Fruit fly (Drosophila melanogaster) whole organism, embryonic: ENCODE data around the gene CG10747.

Source experiments
- B-H1 ChIP-seq: fragments of 200-800 bp; sonication (Bioruptor generic); IDR thresholded peaks from 3 replicates; pipeline ENCODE4 v1.3.6; 2022; ENCODE audit warnings: missing biosample characterization, missing genetic modification characterization
- Bdp1 ChIP-seq: fragments of 200-800 bp; sonication (Bioruptor generic); optimal IDR thresholded peaks from 3 replicates; lab custom pipeline; 2016; ENCODE audit warnings: missing biosample characterization, missing genetic modification characterization
- BtbVII ChIP-seq: fragments of 200-800 bp; sonication (Bioruptor generic); optimal IDR thresholded peaks from 3 replicates; lab custom pipeline; 2017; ENCODE audit warnings: missing biosample characterization, mild to moderate bottlenecking, missing genetic modification characterization
- CG11560 ChIP-seq: fragments of 200-800 bp; sonication (Bioruptor generic); IDR thresholded peaks from 3 replicates; pipeline ENCODE4 v1.3.6; 2022; ENCODE audit warnings: missing biosample characterization, missing genetic modification characterization
- CG12659 ChIP-seq: fragments of 200-800 bp; sonication (Bioruptor generic); optimal IDR thresholded peaks from 3 replicates; lab custom pipeline; 2017; ENCODE audit warnings: mild to moderate bottlenecking, missing biosample characterization, missing genetic modification reagents, missing genetic modification characterization
- CG13775 ChIP-seq: fragments of 200-800 bp; sonication (Bioruptor generic); optimal IDR thresholded peaks from 3 replicates; lab custom pipeline; 2017; ENCODE audit warnings: missing biosample characterization, mild to moderate bottlenecking, missing genetic modification characterization
- CG1792 ChIP-seq: fragments of 200-800 bp; sonication (Bioruptor generic); optimal IDR thresholded peaks from 2 replicates; lab custom pipeline; 2016; ENCODE audit warnings: missing biosample characterization, missing genetic modification characterization
- CG18619 ChIP-seq: fragments of 200-800 bp; sonication (Bioruptor generic); optimal IDR thresholded peaks from 3 replicates; lab custom pipeline; 2017; ENCODE audit warnings: missing biosample characterization, mild to moderate bottlenecking, missing genetic modification characterization
- CG18764 ChIP-seq: fragments of 200-800 bp; sonication (Bioruptor generic); optimal IDR thresholded peaks from 3 replicates; lab custom pipeline; 2016; ENCODE audit warnings: missing biosample characterization, missing genetic modification characterization
- CG2202 ChIP-seq: fragments of 200-800 bp; sonication (Bioruptor generic); optimal IDR thresholded peaks from 2 replicates; lab custom pipeline; 2018; ENCODE audit warnings: missing biosample characterization, mild to moderate bottlenecking, missing genetic modification characterization
- CG3065 ChIP-seq: fragments of 200-800 bp; sonication (Bioruptor generic); optimal IDR thresholded peaks from 2 replicates; lab custom pipeline; 2016; ENCODE audit warnings: missing biosample characterization, missing genetic modification characterization
- CG34422 ChIP-seq: fragments of 200-800 bp; sonication (Bioruptor generic); IDR thresholded peaks from 3 replicates; pipeline ENCODE4 v1.3.6; 2022; ENCODE audit warnings: missing biosample characterization, missing genetic modification characterization
- CG4424 ChIP-seq: fragments of 200-800 bp; sonication (Bioruptor generic); optimal IDR thresholded peaks from 3 replicates; lab custom pipeline; 2016; ENCODE audit warnings: missing biosample characterization, missing genetic modification characterization
- CG4707 ChIP-seq: fragments of 200-800 bp; sonication (Bioruptor generic); optimal IDR thresholded peaks from 2 replicates; lab custom pipeline; 2018; ENCODE audit warnings: missing biosample characterization, mild to moderate bottlenecking, missing genetic modification characterization, moderate library complexity
- CG4820 ChIP-seq: fragments of 200-800 bp; sonication (Bioruptor generic); optimal IDR thresholded peaks from 3 replicates; lab custom pipeline; 2016; ENCODE audit warnings: missing biosample characterization, missing genetic modification characterization
- CG6791 ChIP-seq: fragments of 200-800 bp; sonication (Bioruptor generic); IDR thresholded peaks from 3 replicates; pipeline ENCODE4 v1.3.6; 2022; ENCODE audit warnings: missing biosample characterization, missing genetic modification characterization; ENCODE audit not compliant: partially characterized antibody
- CG6854 ChIP-seq: fragments of 200-800 bp; sonication (Bioruptor generic); optimal IDR thresholded peaks from 3 replicates; lab custom pipeline; 2017; ENCODE audit warnings: missing biosample characterization, mild to moderate bottlenecking, missing genetic modification characterization
- CG8290 ChIP-seq, 3 experiments: fragments of 200-800 bp; sonication (Bioruptor generic); optimal IDR thresholded peaks; 2 replicates each; lab custom pipeline; 2016 to 2019; ENCODE audit warnings: missing biosample characterization in 3 of 3, missing genetic modification characterization in 3 of 3, mild to moderate bottlenecking in 2 of 3, moderate library complexity in 1 of 3
- CG8765 ChIP-seq: fragments of 200-800 bp; sonication (Bioruptor generic); IDR thresholded peaks from 2 replicates; pipeline ENCODE4 v1.3.6; 2022; ENCODE audit warnings: missing biosample characterization, missing genetic modification characterization
- E2f2 ChIP-seq: fragments of 200-800 bp; sonication (Bioruptor generic); IDR thresholded peaks from 2 replicates; pipeline ENCODE4 v1.3.6; 2022; ENCODE audit warnings: missing biosample characterization, missing genetic modification characterization
- Hr39 ChIP-seq: fragments of >200 bp; optimal IDR thresholded peaks from 2 replicates; lab custom pipeline; 2017
- Jarid2 ChIP-seq: fragments of 200-800 bp; sonication (Bioruptor generic); optimal IDR thresholded peaks from 3 replicates; lab custom pipeline; 2017; ENCODE audit warnings: mild to moderate bottlenecking, missing biosample characterization, missing genetic modification reagents, missing genetic modification characterization
- Max ChIP-seq: fragments of 200-800 bp; sonication (Bioruptor generic); optimal IDR thresholded peaks from 2 replicates; lab custom pipeline; 2016; ENCODE audit warnings: missing biosample characterization, mild to moderate bottlenecking, missing genetic modification characterization
- Myb ChIP-seq: fragments of 200-800 bp; sonication (Bioruptor generic); optimal IDR thresholded peaks from 2 replicates; lab custom pipeline; 2016; ENCODE audit warnings: missing biosample characterization, missing genetic modification characterization
- NC2α ChIP-seq: fragments of 200-800 bp; sonication (Bioruptor generic); optimal IDR thresholded peaks from 2 replicates; lab custom pipeline; 2016; ENCODE audit warnings: missing biosample characterization, missing genetic modification characterization
- Neu2 ChIP-seq: fragments of 200-800 bp; sonication (Bioruptor generic); optimal IDR thresholded peaks from 3 replicates; lab custom pipeline; 2016; ENCODE audit warnings: missing biosample characterization, missing genetic modification characterization, borderline replicate concordance
- Opbp ChIP-seq: fragments of 200-800 bp; sonication (Bioruptor generic); IDR thresholded peaks from 3 replicates; pipeline ENCODE4 v1.3.6; 2022; ENCODE audit warnings: missing biosample characterization, missing genetic modification characterization; ENCODE audit not compliant: partially characterized antibody
- Rx ChIP-seq: fragments of 200-800 bp; sonication (Bioruptor generic); IDR thresholded peaks from 2 replicates; pipeline ENCODE4 v1.3.6; 2022; ENCODE audit warnings: missing biosample characterization, missing genetic modification characterization
- Taf1 ChIP-seq: fragments of 200-800 bp; sonication (Bioruptor generic); IDR thresholded peaks from 2 replicates; pipeline ENCODE4 v1.3.6; 2022; ENCODE audit warnings: missing biosample characterization, missing genetic modification characterization
- ap ChIP-seq: fragments of 200-800 bp; sonication (Bioruptor generic); IDR thresholded peaks from 2 replicates; pipeline ENCODE4 v1.3.6; 2022; ENCODE audit warnings: missing biosample characterization, missing genetic modification characterization
- bsh ChIP-seq, 2 experiments: fragments of 200-800 bp; sonication (Bioruptor generic); optimal IDR thresholded peaks; 2 replicates each; lab custom pipeline; 2017 to 2018; ENCODE audit warnings: mild to moderate bottlenecking in 2 of 2, missing biosample characterization in 2 of 2, missing genetic modification characterization in 2 of 2, moderate library complexity in 1 of 2
- cato ChIP-seq: fragments of 200-800 bp; sonication (Bioruptor generic); optimal IDR thresholded peaks from 2 replicates; lab custom pipeline; 2016; ENCODE audit warnings: missing biosample characterization, missing genetic modification characterization, borderline replicate concordance
- dati ChIP-seq: fragments of 200-800 bp; sonication (Bioruptor generic); IDR thresholded peaks from 2 replicates; pipeline ENCODE4 v1.3.6; 2022; ENCODE audit warnings: missing biosample characterization, missing genetic modification characterization
- disco-r ChIP-seq: fragments of 200-800 bp; sonication (Bioruptor generic); optimal IDR thresholded peaks from 2 replicates; lab custom pipeline; 2016; ENCODE audit warnings: missing biosample characterization, missing genetic modification characterization
- ewg ChIP-seq: fragments of 200-800 bp; sonication (Bioruptor generic); optimal IDR thresholded peaks from 3 replicates; lab custom pipeline; 2017; ENCODE audit warnings: mild to moderate bottlenecking, missing biosample characterization, missing genetic modification reagents, missing genetic modification characterization
- fru ChIP-seq: fragments of >200 bp; optimal IDR thresholded peaks from 2 replicates; lab custom pipeline; 2017
- h ChIP-seq: fragments of >200 bp; optimal IDR thresholded peaks from 2 replicates; lab custom pipeline; 2017
- insv ChIP-seq, 2 experiments: fragments of 200-800 bp; sonication (Bioruptor generic); optimal IDR thresholded peaks; 3 replicates each; lab custom pipeline; 2016 to 2018; ENCODE audit warnings: missing biosample characterization in 2 of 2, missing genetic modification characterization in 2 of 2
- knrl ChIP-seq: fragments of 200-800 bp; sonication (Bioruptor generic); IDR thresholded peaks from 3 replicates; pipeline ENCODE4 v1.3.6; 2022; ENCODE audit warnings: missing biosample characterization, missing genetic modification characterization; ENCODE audit not compliant: partially characterized antibody
- pan ChIP-seq, 4 experiments: fragments of >200 bp in 3 of 4; fragments of 200-800 bp in 1 of 4; sonication (Bioruptor generic) in 1 of 4; optimal IDR thresholded peaks in 3 of 4; IDR thresholded peaks in 1 of 4; 2 replicates each; pipeline versions ENCODE4 v1.3.6 to Lab custom; 2017 to 2022; ENCODE audit warnings: missing biosample characterization in 2 of 4, missing genetic modification characterization in 2 of 4, mixed read lengths in 1 of 4
- pros ChIP-seq: fragments of 200-800 bp; sonication (Bioruptor generic); optimal IDR thresholded peaks from 3 replicates; lab custom pipeline; 2019; ENCODE audit warnings: missing biosample characterization, mild to moderate bottlenecking, missing genetic modification characterization, moderate library complexity
- sc ChIP-seq, 3 experiments: fragments of >200 bp in 2 of 3; fragments of 200-800 bp in 1 of 3; sonication (Bioruptor generic) in 1 of 3; optimal IDR thresholded peaks; 2 replicates in 2 of 3; 3 replicates in 1 of 3; lab custom pipeline; 2017; ENCODE audit warnings: mild to moderate bottlenecking in 1 of 3, missing biosample characterization in 1 of 3, missing genetic modification characterization in 1 of 3, missing genetic modification reagents in 1 of 3
- scrt ChIP-seq: fragments of 200-800 bp; sonication (Bioruptor generic); optimal IDR thresholded peaks from 2 replicates; lab custom pipeline; 2018; ENCODE audit warnings: missing biosample characterization, mild to moderate bottlenecking, missing genetic modification characterization, moderate library complexity
- shn ChIP-seq: fragments of 200-800 bp; sonication (Bioruptor generic); optimal IDR thresholded peaks from 3 replicates; lab custom pipeline; 2016; ENCODE audit warnings: missing biosample characterization, missing genetic modification characterization
- stwl ChIP-seq: fragments of 200-800 bp; sonication (Bioruptor generic); optimal IDR thresholded peaks from 3 replicates; lab custom pipeline; 2018; ENCODE audit warnings: missing biosample characterization, mild to moderate bottlenecking, missing genetic modification characterization, moderate library complexity
- sug ChIP-seq: fragments of 200-800 bp; optimal IDR thresholded peaks from 2 replicates; lab custom pipeline; 2019; ENCODE audit warnings: missing biosample characterization, mild to moderate bottlenecking, missing genetic modification characterization, moderate library complexity
- tll ChIP-seq, 2 experiments: fragments of 200-800 bp in 1 of 2; fragments of >200 bp in 1 of 2; sonication (Bioruptor generic) in 1 of 2; optimal IDR thresholded peaks; 2 replicates each; lab custom pipeline; 2017 to 2019; ENCODE audit warnings: missing biosample characterization in 2 of 2, missing genetic modification characterization in 2 of 2, mild to moderate bottlenecking in 1 of 2, moderate library complexity in 1 of 2
- trem ChIP-seq: fragments of 200-800 bp; optimal IDR thresholded peaks from 3 replicates; lab custom pipeline; 2019; ENCODE audit warnings: missing biosample characterization, mild to moderate bottlenecking, missing genetic modification characterization, moderate library complexity
- vvl ChIP-seq: fragments of 200-800 bp; sonication (Bioruptor generic); IDR thresholded peaks from 2 replicates; pipeline ENCODE4 v1.3.6; 2022; ENCODE audit warnings: missing biosample characterization, missing genetic modification characterization
- zen ChIP-seq: fragments of 200-800 bp; sonication (Bioruptor generic); optimal IDR thresholded peaks from 3 replicates; lab custom pipeline; 2018; ENCODE audit warnings: missing biosample characterization, mild to moderate bottlenecking, missing genetic modification characterization, moderate library complexity

The CG10747 gene

DNA sequence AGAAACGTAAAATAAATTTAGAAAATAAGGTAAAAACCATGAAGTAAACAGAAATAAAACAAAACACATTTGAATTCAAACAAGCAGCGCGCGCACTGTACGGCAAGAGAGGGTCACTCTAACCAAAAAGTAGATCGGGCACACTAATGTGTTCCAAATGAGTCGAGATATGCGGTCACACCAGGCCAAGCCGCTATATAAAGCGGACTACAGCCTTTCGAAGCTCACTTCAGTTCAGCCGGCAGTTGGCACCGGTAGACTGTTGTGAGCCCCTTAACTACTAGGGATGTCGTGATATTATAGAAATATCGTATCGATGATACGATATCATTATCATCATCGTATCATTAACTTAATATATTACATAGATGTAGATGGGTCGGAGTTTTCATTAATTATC, 13.4 kb upstream of the CG10747 start (continued):
- TF ChIP-seq NC2α (GFP tag; lab: Kevin White, UChicago) (peak; percentile 31), CG6791 (GFP tag; lab: Robert Waterston, UW) (peak; percentile 68), CG8290 (GFP tag; optimal IDR thresholded peaks at IDR 0.05; lab: Kevin White, UChicago) (peak; percentile 38), CG8290 (tag; optimal IDR thresholded peaks at IDR 0.05; lab: Kevin White, UChicago) (peak; percentile 2 to 50), CG12659 (no peak), stwl (peak; percentile 78), sug (tag; lab: Kevin White, UChicago) (no peak), Neu2 (no peak), Bdp1 (no peak), CG4820 (GFP tag; lab: Kevin White, UChicago) (no peak), dati (GFP tag; lab: Robert Waterston, UW) (no peak), cato (no peak), Max (GFP tag; lab: Kevin White, UChicago) (no peak), CG13775 (GFP tag; lab: Kevin White, UChicago) (no peak), Jarid2 (peak; percentile 41), Rx (GFP tag; lab: Robert Waterston, UW) (0 out of 2 replicates have a peak, but pooled peaks have one; percentile 11), trem (tag; lab: Kevin White, UChicago) (no peak), CG34422 (GFP tag; lab: Robert Waterston, UW) (no peak), CG4424 (GFP tag; lab: Kevin White, UChicago) (no peak), B-H1 (GFP tag; lab: Robert Waterston, UW) (no peak), tll (GFP tag; optimal IDR thresholded peaks at IDR 0.05; lab: Kevin White, UChicago) (no peak), knrl (peak; percentile 30; the same call in 1 of the 3 replicates), CG4707 (no peak), disco-r (GFP tag; lab: Kevin White, UChicago) (no peak), Myb (GFP tag; lab: Kevin White, UChicago) (no peak), scrt (no peak), pros (GFP tag; lab: Kevin White, UChicago) (no peak), CG1792 (GFP tag; lab: Kevin White, UChicago) (no peak), vvl (no peak), CG18619 (GFP tag; lab: Kevin White, UChicago) (no peak), fru (lab: Kevin White, UChicago) (no peak), Opbp (GFP tag; lab: Robert Waterston, UW) (0 out of 3 replicates have a peak, but pooled peaks have one; percentile 37), sc (optimal IDR thresholded peaks at IDR 0.05; lab: Kevin White, UChicago) (no peak), sc (GFP tag; optimal IDR thresholded peaks at IDR 0.05; lab: Kevin White, UChicago) (no peak), CG3065 (no peak), bsh (GFP tag; optimal IDR thresholded peaks at IDR 0.05; lab: Kevin White, UChicago) (no peak), ewg (GFP tag; lab: Kevin White, UChicago) (no peak), Hr39 (lab: Kevin White, UChicago) (no peak), CG18764 (GFP tag; lab: Kevin White, UChicago) (no peak), insv (GFP tag; optimal IDR thresholded peaks at IDR 0.05; lab: Kevin White, UChicago) (no peak), h (lab: Kevin White, UChicago) (no peak), ap (no peak), shn (no peak), zen (tag; lab: Kevin White, UChicago) (peak; percentile 23), pan (optimal IDR thresholded peaks at IDR 0.05; lab: Kevin White, UChicago) (no peak), pan (GFP tag; optimal IDR thresholded peaks at IDR 0.05 in 1 of 2, IDR thresholded peaks at IDR 0.05 in 1 of 2) (no peak), CG2202 (no peak), Taf1 (GFP tag; lab: Robert Waterston, UW) (no peak), E2f2 (peak; percentile 88), CG6854 (GFP tag; lab: Kevin White, UChicago) (no peak), BtbVII (GFP tag; lab: Kevin White, UChicago) (no peak), CG11560 (no peak), CG8765 (GFP tag; lab: Robert Waterston, UW) (no peak)
